Worm (Caenorhabditis elegans) whole organism, L1 larva: ENCODE measurements around the gene jnk-1.

Experiments
- alr-1 ChIP-seq: fragments of 200-800 bp; sonication (Bioruptor generic); optimal IDR thresholded peaks from 2 replicates; lab custom pipeline; 2018; ENCODE audit warnings: borderline replicate concordance, mild to moderate bottlenecking, missing genetic modification characterization, missing compliant biosample characterization
- blmp-1 ChIP-seq: fragments of 150-350 bp; optimal IDR thresholded peaks from 2 replicates; lab custom pipeline; 2014; ENCODE audit warnings: missing biosample characterization, missing genetic modification characterization
- ceh-63 ChIP-seq: fragments of 200-800 bp; sonication (Bioruptor generic); optimal IDR thresholded peaks from 2 replicates; lab custom pipeline; 2018; ENCODE audit warnings: mild to moderate bottlenecking, missing genetic modification characterization, missing compliant biosample characterization
- ceh-88 ChIP-seq: fragments of 200-800 bp; sonication (Bioruptor generic); IDR thresholded peaks from 2 replicates; pipeline ENCODE4 v1.3.6; 2022; ENCODE audit warnings: missing genetic modification characterization, missing compliant biosample characterization
- dpl-1 ChIP-seq, 3 experiments: fragments of 150-350 bp in 2 of 3; sonication (generic microtip) in 1 of 3; optimal IDR thresholded peaks; 2 replicates each; lab custom pipeline; 2014 to 2017; ENCODE audit warnings: missing biosample characterization in 3 of 3, missing genetic modification characterization in 3 of 3, missing genetic modification reagents in 3 of 3
- dsc-1 ChIP-seq: sonication (generic microtip); optimal IDR thresholded peaks from 2 replicates; lab custom pipeline; 2016; ENCODE audit warnings: mild to moderate bottlenecking, missing genetic modification characterization, missing compliant biosample characterization
- efl-1 ChIP-seq, 4 experiments: fragments of 150-350 bp; optimal IDR thresholded peaks in 3 of 4; peaks in 1 of 4; 1 replicate in 1 of 4; 2 replicates in 3 of 4; lab custom pipeline; 2014; ENCODE audit warnings: missing biosample characterization in 2 of 4, missing genetic modification characterization in 2 of 4, missing genetic modification reagents in 2 of 4
- fkh-10 ChIP-seq: sonication (generic microtip); optimal IDR thresholded peaks from 2 replicates; lab custom pipeline; 2017; ENCODE audit warnings: missing biosample characterization, missing genetic modification reagents, missing genetic modification characterization
- fkh-4 ChIP-seq: sonication (generic microtip); optimal IDR thresholded peaks from 2 replicates; lab custom pipeline; 2016; ENCODE audit warnings: missing compliant biosample characterization, missing genetic modification characterization, borderline replicate concordance
- fkh-8 ChIP-seq: sonication (generic microtip); optimal IDR thresholded peaks from 2 replicates; lab custom pipeline; 2016; ENCODE audit warnings: mild to moderate bottlenecking, missing genetic modification characterization, missing compliant biosample characterization
- hlh-17 ChIP-seq: fragments of 200-800 bp; sonication (Bioruptor generic); optimal IDR thresholded peaks from 2 replicates; lab custom pipeline; 2018; ENCODE audit warnings: missing genetic modification characterization, mild to moderate bottlenecking, missing compliant biosample characterization, moderate library complexity, borderline replicate concordance
- hpl-2 ChIP-seq: fragments of 150-350 bp; optimal IDR thresholded peaks from 2 replicates; lab custom pipeline; 2014; ENCODE audit warnings: missing biosample characterization, missing genetic modification reagents, missing genetic modification characterization
- isw-1 ChIP-seq: fragments of 200-800 bp; sonication (Bioruptor generic); IDR thresholded peaks from 2 replicates; pipeline ENCODE4 v1.3.6; 2022; ENCODE audit warnings: missing genetic modification characterization, missing compliant biosample characterization
- lin-14 ChIP-seq: fragments of 200-800 bp; sonication (Bioruptor generic); optimal IDR thresholded peaks from 2 replicates; lab custom pipeline; 2018; ENCODE audit warnings: mild to moderate bottlenecking, missing genetic modification characterization, moderate library complexity, missing compliant biosample characterization
- lin-15B ChIP-seq: fragments of 150-350 bp; sonication (generic microtip); optimal IDR thresholded peaks from 3 replicates; lab custom pipeline; 2014; ENCODE audit warnings: missing biosample characterization, missing genetic modification characterization
- lin-35 ChIP-seq, 2 experiments: fragments of 150-350 bp; optimal IDR thresholded peaks; 2 replicates each; lab custom pipeline; 2014; ENCODE audit warnings: missing biosample characterization in 2 of 2, missing genetic modification characterization in 2 of 2, missing genetic modification reagents in 2 of 2
- lin-39 ChIP-seq: fragments of 150-350 bp; optimal IDR thresholded peaks from 2 replicates; lab custom pipeline; 2014; ENCODE audit warnings: missing biosample characterization, missing genetic modification reagents, missing genetic modification characterization
- lir-3 ChIP-seq: sonication (generic microtip); optimal IDR thresholded peaks from 2 replicates; lab custom pipeline; 2016; ENCODE audit warnings: mild to moderate bottlenecking, missing genetic modification characterization, moderate library complexity, missing compliant biosample characterization; ENCODE audit not compliant: poor library complexity
- lsy-2 ChIP-seq, 2 experiments: fragments of 150-350 bp; optimal IDR thresholded peaks; 2 replicates each; lab custom pipeline; 2014; ENCODE audit warnings: missing biosample characterization in 2 of 2, missing genetic modification characterization in 2 of 2
- mab-9 ChIP-seq: fragments of 200-800 bp; sonication (Bioruptor generic); IDR thresholded peaks from 2 replicates; pipeline ENCODE4 v1.3.6; 2022; ENCODE audit warnings: missing genetic modification reagents, missing genetic modification characterization, missing compliant biosample characterization
- mdl-1 ChIP-seq, 2 experiments: fragments of 150-350 bp; optimal IDR thresholded peaks; 2 replicates each; lab custom pipeline; 2014 to 2017; ENCODE audit warnings: missing biosample characterization in 2 of 2, missing genetic modification characterization in 2 of 2, inconsistent platforms in 1 of 2
- mep-1 ChIP-seq: fragments of 150-350 bp; optimal IDR thresholded peaks from 2 replicates; lab custom pipeline; 2014; ENCODE audit warnings: missing biosample characterization, missing genetic modification characterization
- nhr-11 ChIP-seq: fragments of 150-350 bp; optimal IDR thresholded peaks from 2 replicates; lab custom pipeline; 2014; ENCODE audit warnings: missing biosample characterization, missing genetic modification characterization
- nhr-19 ChIP-seq: fragments of 200-800 bp; sonication (Bioruptor generic); conservative IDR thresholded peaks from 2 replicates; pipeline ENCODE4 v1.3.6; 2022; ENCODE audit warnings: missing genetic modification characterization, missing compliant biosample characterization
- nhr-20 ChIP-seq: sonication (generic microtip); optimal IDR thresholded peaks from 2 replicates; lab custom pipeline; 2016; ENCODE audit warnings: mild to moderate bottlenecking, missing genetic modification characterization, missing compliant biosample characterization
- nhr-47 ChIP-seq: sonication (generic microtip); optimal IDR thresholded peaks from 2 replicates; lab custom pipeline; 2016; ENCODE audit warnings: mild to moderate bottlenecking, missing genetic modification characterization, moderate library complexity, missing compliant biosample characterization
- nhr-71 ChIP-seq: sonication (generic microtip); optimal IDR thresholded peaks from 2 replicates; lab custom pipeline; 2016; ENCODE audit warnings: mild to moderate bottlenecking, missing genetic modification characterization, moderate library complexity, missing compliant biosample characterization
- nhr-77 ChIP-seq: fragments of 150-350 bp; optimal IDR thresholded peaks from 2 replicates; lab custom pipeline; 2014; ENCODE audit warnings: missing biosample characterization, missing genetic modification characterization
- nhr-90 ChIP-seq: sonication (generic microtip); optimal IDR thresholded peaks from 2 replicates; lab custom pipeline; 2016; ENCODE audit warnings: mild to moderate bottlenecking, missing genetic modification characterization, missing compliant biosample characterization; ENCODE audit not compliant: poor library complexity
- pax-3 ChIP-seq: fragments of 200-800 bp; sonication (Bioruptor generic); optimal IDR thresholded peaks from 2 replicates; lab custom pipeline; 2018; ENCODE audit warnings: mild to moderate bottlenecking, missing genetic modification characterization, moderate library complexity, missing compliant biosample characterization
- pqm-1 ChIP-seq: sonication (generic microtip); optimal IDR thresholded peaks from 3 replicates; lab custom pipeline; 2017; ENCODE audit warnings: missing biosample characterization, missing genetic modification characterization
- skn-1 ChIP-seq: fragments of 150-350 bp; optimal IDR thresholded peaks from 2 replicates; lab custom pipeline; 2014; ENCODE audit warnings: missing biosample characterization, missing genetic modification characterization
- snpc-4 ChIP-seq: fragments of 150-350 bp; optimal IDR thresholded peaks from 2 replicates; lab custom pipeline; 2014; ENCODE audit warnings: missing biosample characterization, missing genetic modification characterization
- snu-23 ChIP-seq: sonication (generic microtip); optimal IDR thresholded peaks from 2 replicates; lab custom pipeline; 2016; ENCODE audit warnings: missing genetic modification characterization, missing compliant biosample characterization
- sox-4 ChIP-seq: sonication (generic microtip); optimal IDR thresholded peaks from 2 replicates; lab custom pipeline; 2016; ENCODE audit warnings: missing genetic modification characterization, missing compliant biosample characterization
- sptf-1 ChIP-seq: fragments of 150-350 bp; optimal IDR thresholded peaks from 2 replicates; lab custom pipeline; 2014; ENCODE audit warnings: missing biosample characterization, missing genetic modification characterization
- sup-37 ChIP-seq: fragments of 200-800 bp; sonication (Bioruptor generic); optimal IDR thresholded peaks from 2 replicates; lab custom pipeline; 2018; ENCODE audit warnings: mild to moderate bottlenecking, missing genetic modification characterization, missing compliant biosample characterization
- unc-30 ChIP-seq: sonication (generic microtip); optimal IDR thresholded peaks from 2 replicates; lab custom pipeline; 2017; ENCODE audit warnings: missing biosample characterization, missing genetic modification characterization
- unc-86 ChIP-seq: sonication (generic microtip); optimal IDR thresholded peaks from 2 replicates; lab custom pipeline; 2016; ENCODE audit warnings: missing genetic modification characterization, missing compliant biosample characterization
- unc-98 ChIP-seq: fragments of 200-800 bp; sonication (Bioruptor generic); IDR thresholded peaks from 2 replicates; pipeline ENCODE4 v1.3.6; 2022; ENCODE audit warnings: missing genetic modification characterization, missing compliant biosample characterization
- zag-1 ChIP-seq: fragments of 150-350 bp; optimal IDR thresholded peaks from 2 replicates; lab custom pipeline; 2014; ENCODE audit warnings: missing biosample characterization, missing genetic modification characterization
- ztf-11 ChIP-seq, 2 experiments: sonication (generic microtip); optimal IDR thresholded peaks; 2 replicates each; lab custom pipeline; 2016 to 2017; ENCODE audit warnings: missing genetic modification characterization in 2 of 2, missing biosample characterization in 1 of 2, missing compliant biosample characterization in 1 of 2
- ztf-4 ChIP-seq: fragments of 150-350 bp; optimal IDR thresholded peaks from 2 replicates; lab custom pipeline; 2014; ENCODE audit warnings: missing biosample characterization, missing genetic modification characterization

Gene jnk-1

ce11 chrIV:6941101-6941500 is 16.3 kb upstream of the jnk-1 start:
- TF ChIP-seq nhr-47 = no peak
- TF ChIP-seq zag-1 (tag; lab: Kevin White, UChicago) = no peak
- no peak for TF ChIP-seq ceh-88
- no peak for TF ChIP-seq hlh-17 (GFP tag; lab: Kevin White, UChicago)
- TF ChIP-seq lir-3 (tag; lab: Kevin White, UChicago) = no peak
- TF ChIP-seq nhr-71 (tag; lab: Kevin White, UChicago) = no peak
- TF ChIP-seq ztf-11 (tag; optimal IDR thresholded peaks at IDR 0.05; lab: Kevin White, UChicago) = no peak
- no peak for TF ChIP-seq nhr-11
- no peak for TF ChIP-seq nhr-90 (tag; lab: Kevin White, UChicago)
- no peak for TF ChIP-seq ztf-4
- TF ChIP-seq skn-1 (tag; lab: Kevin White, UChicago) = no peak
- peak; percentile 35 for TF ChIP-seq lin-14 (GFP tag; lab: Kevin White, UChicago)
- TF ChIP-seq fkh-10 (GFP tag; lab: Kevin White, UChicago) = peak; percentile 52
- TF ChIP-seq nhr-77 = no peak
- TF ChIP-seq hpl-2 (GFP tag; lab: Kevin White, UChicago) = no peak
- no peak for TF ChIP-seq sox-4 (tag; lab: Kevin White, UChicago)

- TF ChIP-seq mdl-1 (tag; optimal IDR thresholded peaks at IDR 0.05; lab: Kevin White, UChicago) (no peak), fkh-8 (tag; lab: Kevin White, UChicago) (no peak), dpl-1 (GFP tag; optimal IDR thresholded peaks at IDR 0.05; lab: Kevin White, UChicago) (peak in 1 of 3 experiments; percentile 33), lin-14 (GFP tag; lab: Kevin White, UChicago) (peak; percentile 54), sup-37 (GFP tag; lab: Kevin White, UChicago) (no peak), nhr-71 (tag; lab: Kevin White, UChicago) (peak; percentile 60), blmp-1 (tag; lab: Kevin White, UChicago) (no peak), sptf-1 (tag; lab: Kevin White, UChicago) (no peak), efl-1 (optimal IDR thresholded peaks at IDR 0.05; lab: Kevin White, UChicago) (no peak), efl-1 (GFP tag; optimal IDR thresholded peaks at IDR 0.05 in 1 of 2; lab: Kevin White, UChicago) (peak in 1 of 2 experiments; percentile 10), ztf-11 (tag; optimal IDR thresholded peaks at IDR 0.05; lab: Kevin White, UChicago) (no peak), zag-1 (tag; lab: Kevin White, UChicago) (no peak), lsy-2 (tag; optimal IDR thresholded peaks at IDR 0.05; lab: Kevin White, UChicago) (peak in 1 of 2 experiments; percentile 15), lin-35 (GFP tag; optimal IDR thresholded peaks at IDR 0.05; lab: Kevin White, UChicago) (peak in 1 of 2 experiments; percentile 4), nhr-90 (tag; lab: Kevin White, UChicago) (no peak), snpc-4 (tag; lab: Kevin White, UChicago) (no peak), alr-1 (tag; lab: Kevin White, UChicago) (no peak), snu-23 (GFP tag; lab: Kevin White, UChicago) (peak; percentile 23), unc-30 (tag; lab: Kevin White, UChicago) (no peak), fkh-10 (GFP tag; lab: Kevin White, UChicago) (no peak), ztf-4 (no peak)
- TF ChIP-seq, all 84 proteins: peak for 7
Observed at ce11 chrIV:6946832-6947231, 10.6 kb upstream of the jnk-1 start.

ce11 chrIV:6951259-6951658 is 6.2 kb upstream of the jnk-1 start:
- TF ChIP-seq dsc-1 (tag; lab: Kevin White, UChicago) = peak; percentile 69
- no peak for TF ChIP-seq skn-1 (tag; lab: Kevin White, UChicago)
- no peak for TF ChIP-seq efl-1 (optimal IDR thresholded peaks at IDR 0.05; lab: Kevin White, UChicago)
- peak in 1 of 2 experiments; percentile 70 for TF ChIP-seq efl-1 (GFP tag; optimal IDR thresholded peaks at IDR 0.05 in 1 of 2; lab: Kevin White, UChicago)
- TF ChIP-seq fkh-8 (tag; lab: Kevin White, UChicago) = peak; percentile 49
- peak; percentile 34 for TF ChIP-seq sox-4 (tag; lab: Kevin White, UChicago)
- TF ChIP-seq, all 84 proteins: peak for 4

- TF ChIP-seq lin-39 (tag; lab: Kevin White, UChicago) (no peak), mep-1 (tag; lab: Kevin White, UChicago) (no peak), fkh-10 (GFP tag; lab: Kevin White, UChicago) (peak; percentile 95), pax-3 (tag; lab: Kevin White, UChicago) (no peak), unc-86 (tag; lab: Kevin White, UChicago) (peak; percentile 59), pqm-1 (tag; lab: Kevin White, UChicago) (no peak), sox-4 (tag; lab: Kevin White, UChicago) (no peak), isw-1 (peak; percentile 8; the same call in 1 of the 2 replicates), unc-98 (GFP tag; lab: Robert Waterston, UW) (no peak), lsy-2 (tag; optimal IDR thresholded peaks at IDR 0.05; lab: Kevin White, UChicago) (peak in 1 of 2 experiments; percentile 35), mab-9 (no peak), nhr-77 (no peak), fkh-4 (tag; lab: Kevin White, UChicago) (no peak), nhr-19 (GFP tag; lab: Robert Waterston, UW) (no peak), nhr-11 (no peak), lin-15B (tag; lab: Kevin White, UChicago) (no peak), efl-1 (optimal IDR thresholded peaks at IDR 0.05; lab: Kevin White, UChicago) (peak in 1 of 2 experiments; percentile 43), efl-1 (GFP tag; optimal IDR thresholded peaks at IDR 0.05 in 1 of 2; lab: Kevin White, UChicago) (peak in 1 of 2 experiments; percentile 41), nhr-20 (tag; lab: Kevin White, UChicago) (no peak), lin-14 (GFP tag; lab: Kevin White, UChicago) (peak; percentile 79), ceh-63 (no peak)
Observed at ce11 chrIV:6954682-6955081, 2.8 kb upstream of the jnk-1 start.
